Worm (Caenorhabditis elegans): ENCODE results near the gene Y68A4A.10.

Y68A4A.10 gene

DNA sequence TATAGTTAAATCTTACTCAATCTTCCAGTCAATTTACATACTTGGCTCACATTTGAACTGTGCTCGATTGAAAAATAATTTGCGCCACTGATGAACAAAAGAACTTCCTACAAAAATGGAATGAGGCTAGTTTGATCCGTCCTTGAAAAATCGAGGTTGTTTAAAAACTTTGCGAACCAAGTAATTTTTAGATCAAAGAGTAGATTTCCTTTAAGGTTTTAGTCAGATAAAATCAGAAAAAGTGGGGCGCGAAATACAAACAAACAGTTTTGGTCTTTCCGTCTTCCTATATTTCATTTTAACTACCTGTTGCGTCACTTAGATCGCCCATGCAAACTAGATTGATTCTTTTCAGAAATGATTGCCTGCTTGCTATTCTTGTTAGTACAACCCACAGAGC lies at the start of gene Y68A4A.10:
TSS of gene Y68A4A.10 (plus strand) at position 301 of the 400 bp plus-strand sequence.
- TF ChIP-seq aha-1 (tag): peak; percentile 8
- TF ChIP-seq rbr-2 (tag; optimal IDR thresholded peaks at IDR 0.05): no peak

DNA sequence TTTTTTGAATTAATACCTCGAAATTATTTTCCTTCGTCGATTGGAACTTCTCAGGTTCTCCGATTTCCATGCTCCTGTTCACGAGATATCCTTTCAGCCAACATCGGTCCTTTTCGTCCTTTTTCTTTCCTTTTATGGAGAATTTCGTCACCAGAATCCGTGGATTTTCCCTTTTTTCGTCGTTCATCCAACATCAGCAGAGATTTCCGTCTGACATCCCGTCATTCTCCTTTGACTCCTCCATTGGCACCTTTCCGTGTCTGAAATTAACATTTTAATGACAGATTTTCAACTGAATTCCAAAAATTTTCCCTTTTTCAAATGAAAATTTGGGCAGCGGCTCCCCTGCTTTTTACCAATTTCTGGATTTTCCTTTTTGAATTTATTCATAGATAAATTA lies 47.0 kb upstream of the Y68A4A.10 start:
- no peak for TF ChIP-seq lin-29 (GFP tag; IDR thresholded peaks at IDR 0.05)
- TF ChIP-seq aha-1 (tag): peak; percentile 91

DNA sequence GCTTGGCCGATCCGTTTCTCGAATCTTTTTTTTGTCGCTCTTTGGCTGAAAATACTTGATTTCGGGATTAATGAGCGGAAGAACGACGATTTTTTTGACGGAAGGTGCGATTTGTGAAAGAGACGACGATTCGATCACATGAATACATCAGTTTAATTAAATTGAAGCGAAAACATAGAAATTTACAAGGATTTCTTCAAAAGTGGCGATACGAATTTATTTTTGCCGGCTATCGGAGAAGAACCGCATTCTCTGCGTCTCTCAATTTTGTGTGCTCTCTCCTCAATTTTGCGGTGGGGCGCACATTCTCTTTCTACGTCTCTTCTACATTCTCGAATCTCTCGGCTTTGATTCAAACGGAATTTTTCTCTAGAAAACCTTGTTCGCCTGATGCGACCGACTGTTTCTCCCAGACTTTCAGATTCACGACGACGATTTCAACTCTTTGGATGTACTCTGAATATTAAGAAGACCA lies 46.5 kb upstream of the Y68A4A.10 start, which contains the start of gene F40D4.17:
TSS of gene F40D4.17 (minus strand) at position 51 of the 475 bp plus-strand sequence.
- TF ChIP-seq ceh-62 (tag; optimal IDR thresholded peaks at IDR 0.05) (no peak), unc-39 (tag; optimal IDR thresholded peaks at IDR 0.05) (no peak), arid-1 (GFP tag; conservative IDR thresholded peaks at IDR 0.05) (no peak), pqm-1 (tag; optimal IDR thresholded peaks at IDR 0.05) (no peak), madf-9 (GFP tag; conservative IDR thresholded peaks at IDR 0.05) (no peak), daf-12 (tag; optimal IDR thresholded peaks at IDR 0.05) (no peak), mxl-3 (GFP tag; optimal IDR thresholded peaks at IDR 0.05) (no peak), spr-3 (GFP tag; optimal IDR thresholded peaks at IDR 0.05) (no peak), snpc-1.2 (GFP tag; IDR thresholded peaks at IDR 0.05) (no peak), dmd-8 (GFP tag; IDR thresholded peaks at IDR 0.05) (no peak), nhr-28 (tag; optimal IDR thresholded peaks at IDR 0.05) (no peak)

DNA sequence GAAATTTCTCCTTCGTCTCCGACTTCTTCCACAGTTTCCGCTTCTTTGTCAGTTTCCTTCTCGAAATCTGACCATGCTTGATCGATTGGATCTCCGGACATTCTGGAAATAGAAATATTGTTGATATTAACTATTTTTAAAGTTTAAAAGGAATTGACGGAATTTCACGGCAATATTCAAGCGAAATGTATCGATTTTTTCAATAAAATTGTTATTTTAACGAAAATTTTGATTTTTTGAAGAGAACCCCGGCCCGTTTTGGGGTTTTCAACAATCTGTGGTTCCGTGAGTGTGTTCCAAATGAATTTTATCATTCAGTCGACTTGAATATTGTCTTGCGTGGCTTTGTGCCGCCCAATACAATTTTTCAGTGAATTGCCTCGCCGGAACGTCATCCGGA lies 44.8 kb upstream of the Y68A4A.10 start, which contains the start of gene F40D4.13:
TSS of gene F40D4.13 (minus strand) at position 101 of the 400 bp plus-strand sequence.
- TF ChIP-seq lin-15B (tag; optimal IDR thresholded peaks at IDR 0.05): no peak
- TF ChIP-seq unc-130 (GFP tag; optimal IDR thresholded peaks at IDR 0.05): no peak
- no peak for TF ChIP-seq mdt-29 (GFP tag; IDR thresholded peaks at IDR 0.05)
- TF ChIP-seq nhr-76 (tag; optimal IDR thresholded peaks at IDR 0.05): no peak
- no peak for TF ChIP-seq D1046.2 (GFP tag; IDR thresholded peaks at IDR 0.05)
- TF ChIP-seq zip-11 (GFP tag; IDR thresholded peaks at IDR 0.05): no peak

DNA sequence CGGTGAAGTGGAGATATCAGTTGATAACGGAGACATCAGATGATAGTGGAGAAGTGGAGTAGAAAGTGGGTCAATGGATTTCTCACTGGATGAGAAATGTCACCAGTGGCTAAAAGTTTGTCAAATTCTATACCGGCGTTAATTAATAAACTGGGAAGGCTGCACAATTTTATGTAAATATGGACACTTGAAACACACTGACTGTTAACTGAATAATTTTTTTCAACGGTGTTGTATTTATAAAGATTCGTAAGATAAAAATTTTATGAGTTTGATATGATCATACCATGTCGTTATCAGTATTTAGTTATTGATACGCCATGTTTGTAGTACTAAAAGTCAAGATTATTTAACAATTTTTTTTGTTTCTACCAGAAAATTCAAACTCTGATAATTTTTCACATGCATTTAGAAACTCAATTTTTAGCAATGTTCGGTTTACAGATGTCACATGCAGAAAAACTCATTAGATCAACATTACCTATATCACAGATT lies 42.5 kb upstream of the Y68A4A.10 start, which contains the start of gene F40D4.12:
TSS of gene F40D4.12 (plus strand) at position 445 of the 495 bp plus-strand sequence.
- TF ChIP-seq nhr-237 (tag; optimal IDR thresholded peaks at IDR 0.05) (no peak), nhr-28 (tag; optimal IDR thresholded peaks at IDR 0.05) (peak; percentile 11)

DNA sequence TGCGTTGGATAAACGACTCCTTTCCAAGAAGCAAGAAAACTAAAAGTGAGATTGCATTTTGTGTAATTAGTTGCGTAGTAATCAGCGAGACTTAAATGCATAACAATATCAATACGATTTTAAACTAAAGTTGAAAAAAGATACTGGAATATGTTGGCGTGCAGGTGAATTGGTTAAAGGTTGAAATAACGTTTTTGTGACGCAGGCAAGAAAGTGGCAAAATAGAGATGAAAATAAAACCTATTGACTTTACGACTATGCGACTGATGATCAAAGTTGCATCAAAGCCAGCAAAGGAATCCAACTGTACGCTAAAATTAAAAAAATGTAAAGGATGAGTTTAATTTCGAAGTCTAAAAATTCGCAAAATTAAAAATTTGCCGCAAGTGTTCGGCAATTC lies 36.5 kb upstream of the Y68A4A.10 start, which contains the start of gene srh-102:
TSS of gene srh-102 (minus strand) at position 101 of the 400 bp plus-strand sequence.
- TF ChIP-seq cey-2 (tag; optimal IDR thresholded peaks at IDR 0.05; ENCODE audit: borderline replicate concordance, insufficient read depth): no peak
- no peak for TF ChIP-seq lin-1 (GFP tag; IDR thresholded peaks at IDR 0.05)
- TF ChIP-seq Y5F2A.4 (GFP tag; optimal IDR thresholded peaks at IDR 0.05): no peak
- no peak for TF ChIP-seq F26F4.8 (GFP tag; conservative IDR thresholded peaks at IDR 0.05)
- no peak for TF ChIP-seq nhr-237 (tag; optimal IDR thresholded peaks at IDR 0.05)
- TF ChIP-seq hif-1 (tag; optimal IDR thresholded peaks at IDR 0.05): no peak
- no peak for TF ChIP-seq ceh-32 (tag; optimal IDR thresholded peaks at IDR 0.05; ENCODE audit: poor library complexity)
- TF ChIP-seq nhr-6 (tag; optimal IDR thresholded peaks at IDR 0.05): no peak

DNA sequence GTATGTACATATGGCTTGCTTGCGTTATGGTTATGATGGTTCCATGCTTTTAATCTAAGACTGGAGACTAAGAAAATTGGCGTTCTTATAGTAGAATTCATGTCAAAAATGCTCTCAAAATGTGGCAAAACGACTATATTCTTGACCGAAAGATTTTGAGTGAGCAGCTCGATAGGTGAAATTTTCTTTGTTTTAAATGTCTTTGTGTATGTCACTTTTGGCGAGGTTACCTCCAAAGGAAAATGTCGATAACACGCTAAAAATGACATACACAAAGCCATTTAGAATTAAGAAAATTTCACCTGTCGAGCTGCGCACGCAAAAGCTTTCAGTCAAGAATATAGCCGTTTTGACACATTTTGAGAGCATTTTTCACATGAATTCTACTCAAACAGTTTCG lies 34.5 kb upstream of the Y68A4A.10 start, which contains the start of gene srz-66:
TSS of gene srz-66 (minus strand) at position 101 of the 400 bp plus-strand sequence.
- TF ChIP-seq ceh-32 (tag; optimal IDR thresholded peaks at IDR 0.05; ENCODE audit: poor library complexity) (no peak), mxl-2 (GFP tag; conservative IDR thresholded peaks at IDR 0.05) (no peak), nhr-102 (tag; optimal IDR thresholded peaks at IDR 0.05) (no peak), fkh-10 (GFP tag; optimal IDR thresholded peaks at IDR 0.05) (no peak), zfp-3 (GFP tag; conservative IDR thresholded peaks at IDR 0.05) (no peak), dmd-8 (GFP tag; IDR thresholded peaks at IDR 0.05) (no peak), unc-39 (tag; optimal IDR thresholded peaks at IDR 0.05) (no peak), ces-1 (GFP tag; optimal IDR thresholded peaks at IDR 0.05) (no peak)

Data from whole organism, L4 larva.